Worm (Caenorhabditis elegans) whole organism, L4 larva: ENCODE data around the gene K02F6.7.

ENCODE experiments used
- ceh-32 ChIP-seq: sonication (generic microtip); optimal IDR thresholded peaks from 2 replicates; lab custom pipeline; 2016; ENCODE audit warnings: mild to moderate bottlenecking, missing genetic modification characterization, missing compliant biosample characterization; ENCODE audit not compliant: poor library complexity
- ceh-82 ChIP-seq: sonication (generic microtip); optimal IDR thresholded peaks from 2 replicates; lab custom pipeline; 2017; ENCODE audit warnings: missing biosample characterization, missing genetic modification characterization
- fkh-10 ChIP-seq: fragments of 150-350 bp; optimal IDR thresholded peaks from 2 replicates; lab custom pipeline; 2014; ENCODE audit warnings: missing biosample characterization, missing genetic modification reagents, missing genetic modification characterization
- hlh-30 ChIP-seq: sonication (generic microtip); optimal IDR thresholded peaks from 2 replicates; lab custom pipeline; 2017; ENCODE audit warnings: antibody characterized with exemption, mild to moderate bottlenecking, missing genetic modification characterization, missing compliant biosample characterization; ENCODE audit not compliant: insufficient read depth
- nhr-25 ChIP-seq: sonication (generic microtip); optimal IDR thresholded peaks from 2 replicates; lab custom pipeline; 2017; ENCODE audit warnings: missing genetic modification characterization, mild to moderate bottlenecking, missing compliant biosample characterization, antibody characterized with exemption, moderate library complexity, borderline replicate concordance; ENCODE audit not compliant: insufficient read depth
- nhr-76 ChIP-seq: fragments of 150-350 bp; optimal IDR thresholded peaks from 2 replicates; lab custom pipeline; 2014; ENCODE audit warnings: missing biosample characterization, missing genetic modification characterization
- unc-39 ChIP-seq: sonication (generic microtip); optimal IDR thresholded peaks from 2 replicates; lab custom pipeline; 2017; ENCODE audit warnings: missing biosample characterization, missing genetic modification characterization

DNA sequence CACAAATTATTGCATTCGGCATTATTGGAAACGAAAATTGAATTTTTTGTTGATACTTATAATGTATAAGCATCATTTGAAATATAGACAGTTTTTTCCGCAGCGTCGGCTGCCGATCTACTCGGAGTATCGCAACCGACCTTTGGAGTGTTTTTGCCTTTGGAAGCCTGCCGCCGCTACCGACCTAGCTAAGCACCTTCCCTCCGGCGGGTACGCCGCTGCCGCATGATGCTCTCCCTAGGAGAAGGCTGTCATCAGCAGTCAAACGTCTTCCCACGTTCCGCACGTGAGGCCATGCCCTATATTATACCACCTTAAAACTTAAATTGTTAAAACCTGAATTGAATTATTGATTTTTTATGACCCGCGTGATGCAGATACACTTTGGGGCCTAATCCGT lies 19.2 kb downstream of the K02F6.7 start:
- TF ChIP-seq ceh-32 (tag; lab: Kevin White, UChicago) (no peak), hlh-30 (tag; lab: Kevin White, UChicago) (no peak), ceh-82 (tag; lab: Kevin White, UChicago) (no peak), nhr-25 (tag; lab: Kevin White, UChicago) (no peak), fkh-10 (no peak), unc-39 (no peak), nhr-76 (tag; lab: Kevin White, UChicago) (no peak)
